Fruit fly (Drosophila melanogaster) whole organism, wandering third instar larva: ENCODE results near the gene dlp.

Experiments
- Abd-B ChIP-seq: fragments of >200 bp; optimal IDR thresholded peaks from 2 replicates; lab custom pipeline; 2017; ENCODE audit warnings: missing biosample characterization, missing genetic modification characterization
- CG32264 ChIP-seq: fragments of 200-800 bp; sonication (Bioruptor generic); optimal IDR thresholded peaks from 2 replicates; lab custom pipeline; 2016; ENCODE audit warnings: missing biosample characterization, missing genetic modification characterization
- CG9705 ChIP-seq: fragments of 200-800 bp; sonication (Bioruptor generic); optimal IDR thresholded peaks from 2 replicates; lab custom pipeline; 2018; ENCODE audit warnings: missing biosample characterization, mild to moderate bottlenecking, missing genetic modification characterization
- CrebA ChIP-seq: fragments of 200-800 bp; sonication (Bioruptor generic); optimal IDR thresholded peaks from 2 replicates; lab custom pipeline; 2016; ENCODE audit warnings: missing biosample characterization, mild to moderate bottlenecking, missing genetic modification characterization, borderline replicate concordance
- Dfd ChIP-seq: fragments of >200 bp; optimal IDR thresholded peaks from 2 replicates; lab custom pipeline; 2017; ENCODE audit warnings: missing biosample characterization, missing genetic modification characterization
- Dif ChIP-seq: fragments of 200-275, 200-300 bp; sonication (Bioruptor generic); optimal IDR thresholded peaks from 2 replicates; lab custom pipeline; 2018; ENCODE audit warnings: missing biosample characterization, missing genetic modification characterization; ENCODE audit not compliant: partially characterized antibody
- GATAd ChIP-seq: sonication (Bioruptor generic); optimal IDR thresholded peaks from 2 replicates; lab custom pipeline; 2016; ENCODE audit warnings: missing biosample characterization, missing genetic modification characterization
- HLH106 ChIP-seq: fragments of 200-800 bp; optimal IDR thresholded peaks from 3 replicates; lab custom pipeline; 2019; ENCODE audit warnings: missing biosample characterization, mild to moderate bottlenecking, missing genetic modification characterization, moderate library complexity
- Hnf4 ChIP-seq: fragments of 200-800 bp; sonication (Bioruptor generic); optimal IDR thresholded peaks from 2 replicates; lab custom pipeline; 2016; ENCODE audit warnings: missing biosample characterization, mild to moderate bottlenecking, missing genetic modification characterization
- Hr78 ChIP-seq: fragments of >200 bp; optimal IDR thresholded peaks from 2 replicates; lab custom pipeline; 2017; ENCODE audit warnings: missing biosample characterization, missing genetic modification characterization
- Hr83 ChIP-seq: fragments of 200-300 bp; sonication (Bioruptor generic); optimal IDR thresholded peaks from 2 replicates; lab custom pipeline; 2016; ENCODE audit warnings: missing biosample characterization, mild to moderate bottlenecking, missing genetic modification characterization, moderate library complexity; ENCODE audit not compliant: poor library complexity, severe bottlenecking
- Jra ChIP-seq: sonication (Bioruptor generic); optimal IDR thresholded peaks from 2 replicates; lab custom pipeline; 2016; ENCODE audit warnings: missing biosample characterization, missing genetic modification characterization
- Mio ChIP-seq: sonication (Bioruptor generic); optimal IDR thresholded peaks from 2 replicates; lab custom pipeline; 2016; ENCODE audit warnings: missing biosample characterization, missing genetic modification characterization
- Myc ChIP-seq: fragments of >200 bp; optimal IDR thresholded peaks from 2 replicates; lab custom pipeline; 2017
- N ChIP-seq: fragments of >200 bp; optimal IDR thresholded peaks from 2 replicates; lab custom pipeline; 2018; ENCODE audit warnings: missing biosample characterization, missing external identifiers, missing genetic modification characterization
- OdsH ChIP-seq: fragments of 200-800 bp; sonication (Bioruptor generic); optimal IDR thresholded peaks from 2 replicates; lab custom pipeline; 2016; ENCODE audit warnings: missing biosample characterization, mild to moderate bottlenecking, missing genetic modification characterization
- Rel ChIP-seq, 2 experiments: fragments of 200-800 bp; sonication (Bioruptor generic) in 1 of 2; optimal IDR thresholded peaks; 2 replicates in 1 of 2; 3 replicates in 1 of 2; lab custom pipeline; 2016 to 2019; ENCODE audit warnings: mild to moderate bottlenecking in 2 of 2, missing biosample characterization in 2 of 2, missing genetic modification characterization in 2 of 2, moderate library complexity in 1 of 2
- Sp1 ChIP-seq: fragments of 200-800 bp; sonication (Bioruptor generic); optimal IDR thresholded peaks from 3 replicates; lab custom pipeline; 2019; ENCODE audit warnings: missing biosample characterization, mild to moderate bottlenecking, missing genetic modification characterization, moderate library complexity
- Vsx2 ChIP-seq: fragments of 200-300, 225-300 bp; sonication (Bioruptor generic); optimal IDR thresholded peaks from 2 replicates; lab custom pipeline; 2018; ENCODE audit warnings: missing biosample characterization, missing genetic modification characterization; ENCODE audit not compliant: partially characterized antibody
- br ChIP-seq: fragments of 200-800 bp; sonication (Bioruptor generic); optimal IDR thresholded peaks from 2 replicates; lab custom pipeline; 2016; ENCODE audit warnings: missing biosample characterization, missing genetic modification characterization
- brk ChIP-seq: fragments of 200-800 bp; sonication (Bioruptor generic); optimal IDR thresholded peaks from 2 replicates; lab custom pipeline; 2016; ENCODE audit warnings: missing biosample characterization, mild to moderate bottlenecking, missing genetic modification characterization
- dl ChIP-seq, 2 experiments: fragments of 175-275, 200-275 bp in 1 of 2; fragments of 200-275 bp in 1 of 2; sonication (Bioruptor generic); optimal IDR thresholded peaks; lab custom pipeline; 2018; ENCODE audit warnings: mild to moderate bottlenecking in 2 of 2, missing biosample characterization in 2 of 2, missing genetic modification characterization in 2 of 2, moderate library complexity in 2 of 2; ENCODE audit not compliant: partially characterized antibody in 2 of 2, insufficient read depth in 1 of 2
- dmrt93B ChIP-seq: fragments of 200-800 bp; sonication (Bioruptor generic); optimal IDR thresholded peaks from 2 replicates; lab custom pipeline; 2018; ENCODE audit warnings: missing biosample characterization, mild to moderate bottlenecking, missing genetic modification characterization
- dsf ChIP-seq: sonication (Bioruptor generic); optimal IDR thresholded peaks from 2 replicates; lab custom pipeline; 2016; ENCODE audit warnings: missing biosample characterization, missing genetic modification characterization, borderline replicate concordance
- ey ChIP-seq: fragments of 200-800 bp; sonication (Bioruptor generic); optimal IDR thresholded peaks from 2 replicates; lab custom pipeline; 2016; ENCODE audit warnings: missing biosample characterization, missing genetic modification characterization
- foxo ChIP-seq, 2 experiments: fragments of 200-800 bp; sonication (Bioruptor generic); optimal IDR thresholded peaks; 2 replicates in 1 of 2; 3 replicates in 1 of 2; lab custom pipeline; 2016 to 2017; ENCODE audit warnings: missing biosample characterization in 2 of 2, missing genetic modification characterization in 2 of 2
- fru ChIP-seq: fragments of 200-800 bp; sonication (Bioruptor generic); optimal IDR thresholded peaks from 3 replicates; lab custom pipeline; 2016; ENCODE audit warnings: missing biosample characterization, mild to moderate bottlenecking, missing genetic modification characterization
- h ChIP-seq: fragments of 200-800 bp; sonication (Bioruptor generic); optimal IDR thresholded peaks from 3 replicates; lab custom pipeline; 2016; ENCODE audit warnings: missing biosample characterization, mild to moderate bottlenecking, missing genetic modification characterization
- jim ChIP-seq: fragments of 175-275, 200-325 bp; sonication (Bioruptor generic); optimal IDR thresholded peaks from 2 replicates; lab custom pipeline; 2016; ENCODE audit warnings: missing biosample characterization, mild to moderate bottlenecking, missing genetic modification characterization
- lola ChIP-seq: fragments of >200 bp; optimal IDR thresholded peaks from 2 replicates; lab custom pipeline; 2017; ENCODE audit warnings: missing biosample characterization, missing genetic modification characterization
- pan ChIP-seq: fragments of >200 bp; optimal IDR thresholded peaks from 2 replicates; lab custom pipeline; 2017
- psq ChIP-seq: fragments of 200-800 bp; sonication (Bioruptor generic); optimal IDR thresholded peaks from 3 replicates; lab custom pipeline; 2017; ENCODE audit warnings: missing biosample characterization, mild to moderate bottlenecking, missing genetic modification characterization, moderate library complexity
- rgr ChIP-seq: fragments of 200-800 bp; sonication (Bioruptor generic); optimal IDR thresholded peaks from 3 replicates; lab custom pipeline; 2016; ENCODE audit warnings: missing biosample characterization, mild to moderate bottlenecking, missing genetic modification characterization
- sage ChIP-seq: fragments of 200-800 bp; sonication (Bioruptor generic); optimal IDR thresholded peaks from 2 replicates; lab custom pipeline; 2016; ENCODE audit warnings: missing biosample characterization, mild to moderate bottlenecking, missing genetic modification characterization
- sv ChIP-seq: fragments of 200-800 bp; sonication (Bioruptor generic); optimal IDR thresholded peaks from 3 replicates; lab custom pipeline; 2016; ENCODE audit warnings: missing biosample characterization, missing genetic modification characterization
- tai ChIP-seq: sonication (Bioruptor generic); optimal IDR thresholded peaks from 2 replicates; lab custom pipeline; 2016; ENCODE audit warnings: missing biosample characterization, missing genetic modification characterization
- usp ChIP-seq: fragments of >200 bp; optimal IDR thresholded peaks from 2 replicates; lab custom pipeline; 2017; ENCODE audit warnings: missing biosample characterization, missing genetic modification characterization
- woc ChIP-seq: sonication (Bioruptor generic); optimal IDR thresholded peaks from 2 replicates; lab custom pipeline; 2016; ENCODE audit warnings: missing biosample characterization, mild to moderate bottlenecking, missing genetic modification characterization

The dlp gene

DNA sequence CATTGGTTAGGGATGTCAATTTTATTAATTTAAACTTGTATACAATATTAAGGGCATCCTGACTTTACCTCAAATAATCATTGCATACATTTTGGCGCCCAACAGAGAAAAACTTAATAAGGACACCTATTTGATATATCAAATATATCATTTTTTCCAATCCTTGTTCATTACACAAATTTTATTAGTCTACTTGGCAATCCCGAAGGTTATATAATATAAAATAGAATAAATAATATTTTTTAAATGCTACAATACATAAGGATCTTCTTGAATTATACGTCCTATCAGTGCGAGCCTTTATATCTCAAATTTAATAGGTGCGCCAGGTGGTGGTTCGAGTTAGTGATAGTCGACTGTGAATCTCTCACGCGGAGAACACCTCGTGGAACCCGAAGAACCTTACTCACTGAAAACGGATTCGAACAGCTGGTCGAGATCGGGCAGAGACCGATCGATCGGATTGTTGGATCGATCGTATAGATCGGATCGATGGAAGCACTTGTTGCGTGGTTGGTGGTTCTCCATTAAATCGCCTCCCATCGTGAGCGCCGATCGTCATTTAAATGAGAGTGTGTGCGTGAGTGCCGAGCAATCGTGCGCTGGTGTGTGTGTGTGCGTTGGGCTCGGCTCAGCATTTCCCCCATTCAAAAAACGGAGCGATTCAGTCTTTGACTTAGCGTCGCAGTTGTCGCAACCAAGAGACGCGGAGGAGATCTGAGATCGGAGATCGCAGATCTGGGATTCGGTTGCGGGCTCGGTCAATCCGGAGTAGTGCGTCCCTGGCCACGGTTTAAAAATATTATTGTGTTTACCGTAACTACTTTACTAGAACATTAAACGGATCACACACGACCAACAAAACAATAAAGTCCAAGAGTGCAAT lies 18.4 kb upstream of the dlp start, which contains the start of gene shd:
shd (plus strand) TSS at position 667 of the 886 bp plus-strand sequence.
- peak; percentile 27 for TF ChIP-seq h (GFP tag; lab: Kevin White, UChicago)
- TF ChIP-seq fru, result no peak
- TF ChIP-seq Rel (GFP tag; optimal IDR thresholded peaks at IDR 0.05; lab: Kevin White, UChicago), result no peak
- TF ChIP-seq Rel (tag; optimal IDR thresholded peaks at IDR 0.05; lab: Kevin White, UChicago), result peak; percentile 58
- TF ChIP-seq dsf (GFP tag; lab: Kevin White, UChicago), result no peak
- peak; percentile 53 for TF ChIP-seq Sp1 (GFP tag; lab: Kevin White, UChicago)
- TF ChIP-seq usp (GFP tag; lab: Kevin White, UChicago), result no peak
- peak; percentile 57 for TF ChIP-seq CrebA (GFP tag; lab: Kevin White, UChicago)
- TF ChIP-seq psq (GFP tag; lab: Kevin White, UChicago), result peak; percentile 63
- no peak for TF ChIP-seq rgr (GFP tag; lab: Kevin White, UChicago)
- peak; percentile 43 to 44 for TF ChIP-seq dl (GFP tag; optimal IDR thresholded peaks at IDR 0.05; lab: Kevin White, UChicago; ENCODE audit: insufficient read depth in 1 of 2, partially characterized antibody in 2 of 2)
- TF ChIP-seq GATAd, result no peak
- TF ChIP-seq Vsx2, result no peak
- TF ChIP-seq ey (GFP tag; lab: Kevin White, UChicago), result peak; percentile 8
- TF ChIP-seq Hnf4 (GFP tag; lab: Kevin White, UChicago), result no peak
- TF ChIP-seq Myc (lab: Kevin White, UChicago), result no peak
- TF ChIP-seq lola (GFP tag; lab: Kevin White, UChicago), result no peak
- peak; percentile 22 for TF ChIP-seq CG9705 (GFP tag; lab: Kevin White, UChicago)
- no peak for TF ChIP-seq Dfd (GFP tag; lab: Kevin White, UChicago)
- peak; percentile 68 for TF ChIP-seq HLH106 (tag; lab: Kevin White, UChicago)
- TF ChIP-seq Hr83 (GFP tag; lab: Kevin White, UChicago), result no peak
- TF ChIP-seq Dif (GFP tag; lab: Kevin White, UChicago), result no peak
- TF ChIP-seq brk (GFP tag; lab: Kevin White, UChicago), result no peak
- no peak for TF ChIP-seq Hr78
- TF ChIP-seq N, result no peak
- TF ChIP-seq woc (GFP tag; lab: Kevin White, UChicago), result no peak
- no peak for TF ChIP-seq Mio (GFP tag; lab: Kevin White, UChicago)
- TF ChIP-seq foxo (GFP tag; optimal IDR thresholded peaks at IDR 0.05; lab: Kevin White, UChicago), result peak in 1 of 2 experiments; percentile 55
- TF ChIP-seq tai (GFP tag; lab: Kevin White, UChicago), result no peak
- TF ChIP-seq CG32264 (GFP tag; lab: Kevin White, UChicago), result no peak
- TF ChIP-seq pan (lab: Kevin White, UChicago), result no peak
- peak; percentile 47 for TF ChIP-seq br (GFP tag; lab: Kevin White, UChicago)
- no peak for TF ChIP-seq jim (GFP tag; lab: Kevin White, UChicago)
- peak; percentile 25 for TF ChIP-seq OdsH (GFP tag; lab: Kevin White, UChicago)
- no peak for TF ChIP-seq sage (GFP tag; lab: Kevin White, UChicago)
- TF ChIP-seq sv (GFP tag; lab: Kevin White, UChicago), result no peak
- TF ChIP-seq dmrt93B, result peak; percentile 50
- TF ChIP-seq Jra (GFP tag; lab: Kevin White, UChicago), result no peak
- TF ChIP-seq Abd-B (GFP tag; lab: Kevin White, UChicago), result no peak

DNA sequence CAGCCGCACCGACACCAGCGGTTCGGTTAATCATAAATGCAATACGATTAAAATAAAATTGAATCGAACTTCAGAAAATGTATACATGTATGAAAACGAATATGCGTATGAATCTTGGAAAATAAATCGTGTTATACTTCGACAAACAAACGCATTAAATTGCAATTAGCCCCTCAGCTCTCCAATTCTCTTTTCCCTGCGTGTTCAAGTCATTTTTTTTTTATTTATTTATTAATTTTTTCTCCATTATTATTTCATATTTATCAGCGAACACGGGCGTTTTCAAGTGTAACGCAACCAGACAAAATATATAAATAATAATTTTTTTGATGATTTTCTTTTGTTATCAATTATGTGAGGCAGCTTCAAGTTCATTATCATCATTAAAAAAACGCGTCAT lies 17.2 kb upstream of the dlp start:
- TF ChIP-seq N, result no peak
- peak; percentile 14 for TF ChIP-seq h (GFP tag; lab: Kevin White, UChicago)
- no peak for TF ChIP-seq sv (GFP tag; lab: Kevin White, UChicago)
- no peak for TF ChIP-seq lola (GFP tag; lab: Kevin White, UChicago)
- no peak for TF ChIP-seq Dfd (GFP tag; lab: Kevin White, UChicago)
- TF ChIP-seq sage (GFP tag; lab: Kevin White, UChicago), result peak; percentile 44
- TF ChIP-seq CG32264 (GFP tag; lab: Kevin White, UChicago), result peak; percentile 7
- TF ChIP-seq dsf (GFP tag; lab: Kevin White, UChicago), result no peak
- no peak for TF ChIP-seq Hr83 (GFP tag; lab: Kevin White, UChicago)
- TF ChIP-seq CG9705 (GFP tag; lab: Kevin White, UChicago), result no peak
- no peak for TF ChIP-seq Mio (GFP tag; lab: Kevin White, UChicago)
- peak; percentile 23 for TF ChIP-seq br (GFP tag; lab: Kevin White, UChicago)
- no peak for TF ChIP-seq ey (GFP tag; lab: Kevin White, UChicago)
- TF ChIP-seq CrebA (GFP tag; lab: Kevin White, UChicago), result no peak
- TF ChIP-seq Jra (GFP tag; lab: Kevin White, UChicago), result no peak
- TF ChIP-seq Abd-B (GFP tag; lab: Kevin White, UChicago), result no peak
- no peak for TF ChIP-seq Vsx2
- TF ChIP-seq pan (lab: Kevin White, UChicago), result no peak
- TF ChIP-seq Hr78, result no peak
- peak; percentile 44 for TF ChIP-seq HLH106 (tag; lab: Kevin White, UChicago)
- TF ChIP-seq Rel (GFP tag; optimal IDR thresholded peaks at IDR 0.05; lab: Kevin White, UChicago), result no peak
- TF ChIP-seq Rel (tag; optimal IDR thresholded peaks at IDR 0.05; lab: Kevin White, UChicago), result no peak
- TF ChIP-seq rgr (GFP tag; lab: Kevin White, UChicago), result peak; percentile 54
- no peak for TF ChIP-seq tai (GFP tag; lab: Kevin White, UChicago)
- peak; percentile 20 for TF ChIP-seq psq (GFP tag; lab: Kevin White, UChicago)
- TF ChIP-seq jim (GFP tag; lab: Kevin White, UChicago), result no peak
- peak; percentile 15 for TF ChIP-seq dmrt93B
- TF ChIP-seq foxo (GFP tag; optimal IDR thresholded peaks at IDR 0.05; lab: Kevin White, UChicago), result peak in 1 of 2 experiments; percentile 19
- TF ChIP-seq Dif (GFP tag; lab: Kevin White, UChicago), result no peak
- TF ChIP-seq dl (GFP tag; optimal IDR thresholded peaks at IDR 0.05; lab: Kevin White, UChicago; ENCODE audit: insufficient read depth in 1 of 2, partially characterized antibody in 2 of 2), result no peak
- TF ChIP-seq usp (GFP tag; lab: Kevin White, UChicago), result no peak
- peak; percentile 27 for TF ChIP-seq Sp1 (GFP tag; lab: Kevin White, UChicago)
- peak; percentile 27 for TF ChIP-seq OdsH (GFP tag; lab: Kevin White, UChicago)
- no peak for TF ChIP-seq fru
- TF ChIP-seq brk (GFP tag; lab: Kevin White, UChicago), result peak; percentile 18
